Fruit fly (Drosophila melanogaster): ENCODE results near the gene Sgs7.

dm6 chr3L:11556637-11557036 is 47.0 kb downstream of the Sgs7 start:
- TF ChIP-seq CG4730 (GFP tag; IDR thresholded peaks at IDR 0.05): no peak
- TF ChIP-seq crol (GFP tag; IDR thresholded peaks at IDR 0.05): no peak
- TF ChIP-seq ems (GFP tag; optimal IDR thresholded peaks at IDR 0.05): no peak
- peak; percentile 25 for TF ChIP-seq CG12659 (GFP tag; optimal IDR thresholded peaks at IDR 0.05)
- TF ChIP-seq CG5245 (GFP tag; optimal IDR thresholded peaks at IDR 0.05): no peak
- 0 out of 2 replicates have a peak, but pooled peaks have one; percentile 3 for TF ChIP-seq al (GFP tag; IDR thresholded peaks at IDR 0.05)
- TF ChIP-seq Med (GFP tag): no peak
- peak in 1 of 2 experiments; percentile 9 for TF ChIP-seq Pdp1 (GFP tag; optimal IDR thresholded peaks at IDR 0.05)
- no peak for TF ChIP-seq Elba2 (GFP tag; optimal IDR thresholded peaks at IDR 0.05)
- TF ChIP-seq gro (GFP tag; optimal IDR thresholded peaks at IDR 0.05): no peak
- no peak for TF ChIP-seq CG2129 (GFP tag; IDR thresholded peaks at IDR 0.05; ENCODE audit: partially characterized antibody)
